Worm (Caenorhabditis elegans) whole organism, late embryonic: ENCODE data around the gene ZK856.7.

Source experiments
- C38D4.7 ChIP-seq: fragments of 200-800 bp; sonication (Bioruptor generic); optimal IDR thresholded peaks from 2 replicates; lab custom pipeline; 2018; ENCODE audit warnings: mild to moderate bottlenecking, missing genetic modification characterization, moderate library complexity, missing compliant biosample characterization
- K02D7.2 ChIP-seq: sonication (generic microtip); optimal IDR thresholded peaks from 2 replicates; lab custom pipeline; 2017; ENCODE audit warnings: mild to moderate bottlenecking, missing genetic modification characterization, missing compliant biosample characterization
- T23F11.4 ChIP-seq: fragments of 200-800 bp; sonication (Bioruptor generic); optimal IDR thresholded peaks from 2 replicates; lab custom pipeline; 2018; ENCODE audit warnings: mild to moderate bottlenecking, missing genetic modification characterization, missing compliant biosample characterization
- Y22D7AL.16 ChIP-seq: sonication (generic microtip); optimal IDR thresholded peaks from 2 replicates; lab custom pipeline; 2016; ENCODE audit warnings: missing genetic modification characterization, missing compliant biosample characterization
- ama-1 ChIP-seq: fragments of 150-350 bp; optimal IDR thresholded peaks from 2 replicates; lab custom pipeline; 2014
- ceh-14 ChIP-seq: sonication (generic microtip); optimal IDR thresholded peaks from 2 replicates; lab custom pipeline; 2016; ENCODE audit warnings: missing genotype, missing genetic modification characterization, missing compliant biosample characterization
- ceh-18 ChIP-seq: sonication (generic microtip); optimal IDR thresholded peaks from 2 replicates; lab custom pipeline; 2016; ENCODE audit warnings: missing genetic modification characterization, missing compliant biosample characterization
- ceh-19 ChIP-seq: fragments of 200-800 bp; sonication (Bioruptor generic); optimal IDR thresholded peaks from 2 replicates; lab custom pipeline; 2018; ENCODE audit warnings: mild to moderate bottlenecking, missing genetic modification characterization, missing compliant biosample characterization
- ceh-2 ChIP-seq: sonication (generic microtip); optimal IDR thresholded peaks from 2 replicates; lab custom pipeline; 2016; ENCODE audit warnings: missing genotype, missing genetic modification characterization, missing compliant biosample characterization
- ceh-24 ChIP-seq: sonication (generic microtip); optimal IDR thresholded peaks from 2 replicates; lab custom pipeline; 2016; ENCODE audit warnings: mild to moderate bottlenecking, missing genetic modification characterization, missing compliant biosample characterization
- ceh-30 ChIP-seq: fragments of 150-350 bp; optimal IDR thresholded peaks from 2 replicates; lab custom pipeline; 2014; ENCODE audit warnings: missing biosample characterization, missing genetic modification characterization
- ceh-31 ChIP-seq: sonication (generic microtip); optimal IDR thresholded peaks from 2 replicates; lab custom pipeline; 2016; ENCODE audit warnings: missing genetic modification characterization, missing compliant biosample characterization
- ceh-34 ChIP-seq: sonication (generic microtip); optimal IDR thresholded peaks from 2 replicates; lab custom pipeline; 2016; ENCODE audit warnings: mild to moderate bottlenecking, missing genetic modification characterization, missing compliant biosample characterization
- ceh-6 ChIP-seq: fragments of 200-800 bp; sonication (Bioruptor generic); optimal IDR thresholded peaks from 2 replicates; lab custom pipeline; 2018; ENCODE audit warnings: mild to moderate bottlenecking, missing genetic modification characterization, missing compliant biosample characterization
- ceh-9 ChIP-seq: sonication (generic microtip); optimal IDR thresholded peaks from 2 replicates; lab custom pipeline; 2016; ENCODE audit warnings: mild to moderate bottlenecking, missing genetic modification characterization, inconsistent platforms, missing compliant biosample characterization
- dve-1 ChIP-seq: sonication (generic microtip); optimal IDR thresholded peaks from 2 replicates; lab custom pipeline; 2017; ENCODE audit warnings: antibody characterized with exemption, mild to moderate bottlenecking, missing genetic modification characterization, missing compliant biosample characterization
- elt-2 ChIP-seq: sonication (generic microtip); optimal IDR thresholded peaks from 2 replicates; lab custom pipeline; 2016; ENCODE audit warnings: missing genetic modification reagents, missing genetic modification characterization, missing compliant biosample characterization
- elt-4 ChIP-seq: sonication (generic microtip); optimal IDR thresholded peaks from 2 replicates; lab custom pipeline; 2016; ENCODE audit warnings: missing genetic modification characterization, missing compliant biosample characterization
- ets-4 ChIP-seq: sonication (generic microtip); optimal IDR thresholded peaks from 2 replicates; lab custom pipeline; 2016; ENCODE audit warnings: missing genetic modification characterization, missing compliant biosample characterization
- eyg-1 ChIP-seq: sonication (generic microtip); optimal IDR thresholded peaks from 2 replicates; lab custom pipeline; 2016; ENCODE audit warnings: missing genotype, missing genetic modification characterization, missing compliant biosample characterization
- fax-1 ChIP-seq: sonication (generic microtip); optimal IDR thresholded peaks from 2 replicates; lab custom pipeline; 2016; ENCODE audit warnings: missing genotype, missing genetic modification characterization, missing compliant biosample characterization
- fkh-10 ChIP-seq: fragments of 150-350 bp; optimal IDR thresholded peaks from 2 replicates; lab custom pipeline; 2014; ENCODE audit warnings: missing biosample characterization, missing genetic modification reagents, missing genetic modification characterization
- fkh-6 ChIP-seq: sonication (generic microtip); optimal IDR thresholded peaks from 2 replicates; lab custom pipeline; 2016; ENCODE audit warnings: missing genetic modification characterization, missing compliant biosample characterization
- hlh-13 ChIP-seq: fragments of 200-800 bp; sonication (Bioruptor generic); optimal IDR thresholded peaks from 2 replicates; lab custom pipeline; 2018; ENCODE audit warnings: mild to moderate bottlenecking, missing genetic modification characterization, missing compliant biosample characterization
- hlh-30 ChIP-seq: sonication (generic microtip); optimal IDR thresholded peaks from 2 replicates; lab custom pipeline; 2017; ENCODE audit warnings: antibody characterized with exemption, missing genetic modification characterization, missing compliant biosample characterization; ENCODE audit not compliant: insufficient read depth
- hlh-6 ChIP-seq: sonication (generic microtip); optimal IDR thresholded peaks from 2 replicates; lab custom pipeline; 2016; ENCODE audit warnings: missing genotype, missing genetic modification characterization, missing compliant biosample characterization
- hlh-8 ChIP-seq: sonication (generic microtip); optimal IDR thresholded peaks from 2 replicates; lab custom pipeline; 2016; ENCODE audit warnings: missing genotype, missing genetic modification characterization, missing compliant biosample characterization
- lim-6 ChIP-seq: sonication (generic microtip); optimal IDR thresholded peaks from 2 replicates; lab custom pipeline; 2016; ENCODE audit warnings: missing genetic modification characterization, missing compliant biosample characterization
- madf-2 ChIP-seq: sonication (generic microtip); optimal IDR thresholded peaks from 2 replicates; lab custom pipeline; 2017; ENCODE audit warnings: missing genetic modification characterization, missing compliant biosample characterization
- mec-3 ChIP-seq: sonication (generic microtip); optimal IDR thresholded peaks from 2 replicates; lab custom pipeline; 2016; ENCODE audit warnings: borderline replicate concordance, missing genetic modification characterization, missing compliant biosample characterization
- nhr-11 ChIP-seq: fragments of 150-350 bp; optimal IDR thresholded peaks from 2 replicates; lab custom pipeline; 2014; ENCODE audit warnings: missing biosample characterization, missing genetic modification characterization
- nhr-232 ChIP-seq: sonication (generic microtip); optimal IDR thresholded peaks from 2 replicates; lab custom pipeline; 2016; ENCODE audit warnings: missing genetic modification characterization, missing compliant biosample characterization
- npax-4 ChIP-seq: sonication (generic microtip); optimal IDR thresholded peaks from 2 replicates; lab custom pipeline; 2016; ENCODE audit warnings: missing genetic modification characterization, missing compliant biosample characterization
- pat-9 ChIP-seq: fragments of 200-800 bp; sonication (Bioruptor generic); optimal IDR thresholded peaks from 2 replicates; lab custom pipeline; 2018; ENCODE audit warnings: mild to moderate bottlenecking, missing genetic modification characterization, moderate library complexity, missing compliant biosample characterization
- pha-2 ChIP-seq: sonication (generic microtip); optimal IDR thresholded peaks from 2 replicates; lab custom pipeline; 2017; ENCODE audit warnings: mild to moderate bottlenecking, missing genetic modification characterization, missing compliant biosample characterization
- pha-4 ChIP-seq: fragments of 150-350 bp; optimal IDR thresholded peaks from 2 replicates; lab custom pipeline; 2018; ENCODE audit warnings: missing biosample characterization, missing genetic modification reagents, missing genetic modification characterization
- pqm-1 ChIP-seq: sonication (generic microtip); optimal IDR thresholded peaks from 2 replicates; lab custom pipeline; 2016; ENCODE audit warnings: missing genetic modification characterization, missing compliant biosample characterization
- pros-1 ChIP-seq: fragments of 150-350 bp; optimal IDR thresholded peaks from 2 replicates; lab custom pipeline; 2014; ENCODE audit warnings: missing biosample characterization, missing genetic modification reagents, missing genetic modification characterization
- sdc-2 ChIP-seq: sonication (generic microtip); optimal IDR thresholded peaks from 2 replicates; lab custom pipeline; 2016; ENCODE audit warnings: missing genotype, missing genetic modification characterization, missing compliant biosample characterization
- sox-2 ChIP-seq: fragments of 200-800 bp; sonication (Bioruptor generic); IDR thresholded peaks from 2 replicates; pipeline ENCODE4 v1.3.6; 2022; ENCODE audit warnings: missing genetic modification reagents, missing genetic modification characterization, missing compliant biosample characterization
- syd-9 ChIP-seq: sonication (generic microtip); optimal IDR thresholded peaks from 2 replicates; lab custom pipeline; 2016; ENCODE audit warnings: mild to moderate bottlenecking, missing genetic modification characterization, moderate library complexity, missing compliant biosample characterization
- tbx-2 ChIP-seq: sonication (generic microtip); optimal IDR thresholded peaks from 2 replicates; lab custom pipeline; 2016; ENCODE audit warnings: missing genetic modification characterization, missing compliant biosample characterization
- tbx-7 ChIP-seq: sonication (generic microtip); optimal IDR thresholded peaks from 2 replicates; lab custom pipeline; 2016; ENCODE audit warnings: missing genotype, missing genetic modification characterization, missing compliant biosample characterization
- unc-42 ChIP-seq: sonication (generic microtip); optimal IDR thresholded peaks from 2 replicates; lab custom pipeline; 2016; ENCODE audit warnings: missing genotype, missing genetic modification characterization, missing compliant biosample characterization
- unc-55 ChIP-seq: sonication (generic microtip); optimal IDR thresholded peaks from 2 replicates; lab custom pipeline; 2017; ENCODE audit warnings: missing biosample characterization, missing genetic modification reagents, missing genetic modification characterization
- zip-5 ChIP-seq: sonication (generic microtip); optimal IDR thresholded peaks from 2 replicates; lab custom pipeline; 2016; ENCODE audit warnings: missing genetic modification characterization, missing compliant biosample characterization

Gene ZK856.7

ce11 chrV:10238665-10239064 lies 36.8 kb downstream of the ZK856.7 start, which contains the start of gene fubl-1:
Gene fubl-1, minus strand, starts transcription at chrV:10238866.
- TF ChIP-seq nhr-11 (no peak), ceh-31 (tag; lab: Kevin White, UChicago) (peak; percentile 59), pat-9 (no peak), tbx-2 (tag; lab: Kevin White, UChicago) (peak; percentile 26), unc-55 (peak; percentile 30), ceh-6 (GFP tag; lab: Kevin White, UChicago) (no peak), ceh-18 (tag; lab: Kevin White, UChicago) (no peak)
- TF ChIP-seq, all 69 proteins: peak for 3

ce11 chrV:10239861-10240260 lies 38.0 kb downstream of the ZK856.7 start, which contains the start of gene fipr-8:
Gene fipr-8, minus strand, starts transcription at chrV:10239961.
- TF ChIP-seq fax-1 (no peak), lim-6 (tag; lab: Kevin White, UChicago) (no peak), mec-3 (tag; lab: Kevin White, UChicago) (no peak), pros-1 (tag; lab: Kevin White, UChicago) (no peak), unc-42 (tag; lab: Kevin White, UChicago) (no peak), pha-2 (tag; lab: Kevin White, UChicago) (no peak), ceh-24 (no peak), madf-2 (tag; lab: Kevin White, UChicago) (no peak), hlh-30 (tag; lab: Kevin White, UChicago) (no peak), nhr-11 (no peak), ceh-9 (tag; lab: Kevin White, UChicago) (no peak), elt-2 (tag; lab: Kevin White, UChicago) (no peak), dve-1 (tag; lab: Kevin White, UChicago) (no peak), C38D4.7 (GFP tag; lab: Kevin White, UChicago) (no peak), ceh-2 (tag; lab: Kevin White, UChicago) (no peak), ceh-18 (tag; lab: Kevin White, UChicago) (no peak)

ce11 chrV:10241121-10241803 lies 39.4 kb downstream of the ZK856.7 start, which contains the start of the genes C12D8.21 and col-148:
Gene C12D8.21, minus strand, starts transcription at chrV:10241188.
Gene col-148, plus strand, starts transcription at chrV:10241753.
- TF ChIP-seq eyg-1: no peak
- no peak for TF ChIP-seq ets-4 (tag; lab: Kevin White, UChicago)
- no peak for TF ChIP-seq ceh-14 (tag; lab: Kevin White, UChicago)
- no peak for TF ChIP-seq nhr-232 (tag; lab: Kevin White, UChicago)
- no peak for TF ChIP-seq hlh-8 (tag; lab: Kevin White, UChicago)
- TF ChIP-seq sox-2 (GFP tag; lab: Robert Waterston, UW): no peak
- no peak for TF ChIP-seq syd-9 (tag; lab: Kevin White, UChicago)
- no peak for TF ChIP-seq ceh-9 (tag; lab: Kevin White, UChicago)
- TF ChIP-seq npax-4: no peak
- no peak for TF ChIP-seq tbx-7 (tag; lab: Kevin White, UChicago)
- TF ChIP-seq hlh-13: no peak
- TF ChIP-seq sdc-2 (tag; lab: Kevin White, UChicago): no peak
- TF ChIP-seq fkh-6 (tag; lab: Kevin White, UChicago): no peak
- TF ChIP-seq hlh-30 (tag; lab: Kevin White, UChicago): no peak
- TF ChIP-seq C38D4.7 (GFP tag; lab: Kevin White, UChicago): no peak
- no peak for TF ChIP-seq fkh-10 (GFP tag; lab: Kevin White, UChicago)

ce11 chrV:10243105-10243504 lies 41.2 kb downstream of the ZK856.7 start, which contains the start of gene C12D8.9:
Gene C12D8.9, minus strand, starts transcription at chrV:10243205.
- no peak for TF ChIP-seq ama-1 (lab: Kevin White, UChicago)
- no peak for TF ChIP-seq Y22D7AL.16 (tag; lab: Kevin White, UChicago)
- TF ChIP-seq C38D4.7 (GFP tag; lab: Kevin White, UChicago): no peak
- TF ChIP-seq ceh-30: no peak
- TF ChIP-seq pqm-1 (tag; lab: Kevin White, UChicago): no peak
- TF ChIP-seq K02D7.2 (tag; lab: Kevin White, UChicago): no peak
- TF ChIP-seq pha-2 (tag; lab: Kevin White, UChicago): no peak
- TF ChIP-seq T23F11.4 (GFP tag; lab: Kevin White, UChicago): no peak
- no peak for TF ChIP-seq npax-4
- TF ChIP-seq zip-5 (tag; lab: Kevin White, UChicago): no peak
- TF ChIP-seq ceh-34: no peak
- no peak for TF ChIP-seq pha-4 (tag; lab: Kevin White, UChicago)
- TF ChIP-seq ceh-19: no peak
- TF ChIP-seq hlh-6: no peak
- TF ChIP-seq elt-4: no peak
